Worm (Caenorhabditis elegans) whole organism, L3 larva: ENCODE results near the gene C07A12.7.

Source experiments
- R02D3.7 ChIP-seq: fragments of 150-350 bp; optimal IDR thresholded peaks from 2 replicates; lab custom pipeline; 2014; ENCODE audit warnings: missing biosample characterization, missing genetic modification characterization
- ZK546.5 ChIP-seq: sonication (generic microtip); optimal IDR thresholded peaks from 2 replicates; lab custom pipeline; 2017; ENCODE audit warnings: missing biosample characterization, missing genetic modification characterization
- aly-2 ChIP-seq: fragments of 150-350 bp; optimal IDR thresholded peaks from 2 replicates; lab custom pipeline; 2014; ENCODE audit warnings: missing biosample characterization, missing genetic modification characterization
- ama-1 ChIP-seq: fragments of 150-350 bp; optimal IDR thresholded peaks from 2 replicates; lab custom pipeline; 2018
- ceh-16 ChIP-seq: sonication (generic microtip); optimal IDR thresholded peaks from 2 replicates; lab custom pipeline; 2017; ENCODE audit warnings: missing biosample characterization, missing genetic modification characterization
- ceh-28 ChIP-seq: fragments of 150-350 bp; optimal IDR thresholded peaks from 2 replicates; lab custom pipeline; 2014; ENCODE audit warnings: missing biosample characterization, missing genetic modification reagents, missing genetic modification characterization
- ceh-82 ChIP-seq: fragments of 150-350 bp; optimal IDR thresholded peaks from 2 replicates; lab custom pipeline; 2014; ENCODE audit warnings: missing biosample characterization, missing genetic modification characterization
- egl-27 ChIP-seq: sonication (generic microtip); optimal IDR thresholded peaks from 4 replicates; lab custom pipeline; 2017; ENCODE audit warnings: missing biosample characterization, missing genetic modification reagents, missing genetic modification characterization
- egl-5 ChIP-seq: fragments of 150-350 bp; optimal IDR thresholded peaks from 2 replicates; lab custom pipeline; 2017; ENCODE audit warnings: missing biosample characterization, missing genetic modification reagents, missing genetic modification characterization, inconsistent platforms
- elt-1 ChIP-seq: fragments of 150-350 bp; optimal IDR thresholded peaks from 2 replicates; lab custom pipeline; 2014; ENCODE audit warnings: missing biosample characterization, missing genetic modification characterization
- elt-2 ChIP-seq: sonication (generic microtip); optimal IDR thresholded peaks from 2 replicates; lab custom pipeline; 2016; ENCODE audit warnings: missing genetic modification reagents, mild to moderate bottlenecking, missing genetic modification characterization, missing compliant biosample characterization
- elt-3 ChIP-seq, 3 experiments: fragments of 150-350 bp in 1 of 3; sonication (generic microtip) in 2 of 3; optimal IDR thresholded peaks; 2 replicates in 2 of 3; 4 replicates in 1 of 3; lab custom pipeline; 2014 to 2017; ENCODE audit warnings: missing biosample characterization in 3 of 3, missing genetic modification characterization in 3 of 3
- fkh-2 ChIP-seq: fragments of 150-350 bp; optimal IDR thresholded peaks from 2 replicates; lab custom pipeline; 2014; ENCODE audit warnings: missing biosample characterization, missing genetic modification reagents, missing genetic modification characterization
- fos-1 ChIP-seq: fragments of 150-350 bp; optimal IDR thresholded peaks from 2 replicates; lab custom pipeline; 2014; ENCODE audit warnings: missing biosample characterization, missing genetic modification characterization
- hmg-11 ChIP-seq: sonication (generic microtip); optimal IDR thresholded peaks from 2 replicates; lab custom pipeline; 2016; ENCODE audit warnings: missing genetic modification characterization, missing compliant biosample characterization
- jun-1 ChIP-seq: fragments of 150-350 bp; optimal IDR thresholded peaks from 2 replicates; lab custom pipeline; 2014; ENCODE audit warnings: missing biosample characterization, missing genetic modification reagents, missing genetic modification characterization
- lin-15B ChIP-seq: fragments of 150-350 bp; optimal IDR thresholded peaks from 2 replicates; lab custom pipeline; 2014; ENCODE audit warnings: missing biosample characterization, missing genetic modification characterization
- lin-39 ChIP-seq: fragments of 150-350 bp; optimal IDR thresholded peaks from 2 replicates; lab custom pipeline; 2018; ENCODE audit warnings: missing biosample characterization, missing genetic modification reagents, missing genetic modification characterization
- lsy-12 ChIP-seq: sonication (generic microtip); optimal IDR thresholded peaks from 2 replicates; lab custom pipeline; 2016; ENCODE audit warnings: mild to moderate bottlenecking, missing genetic modification characterization, missing compliant biosample characterization
- mdl-1 ChIP-seq: fragments of 150-350 bp; optimal IDR thresholded peaks from 2 replicates; lab custom pipeline; 2014; ENCODE audit warnings: missing biosample characterization, missing genetic modification characterization
- mml-1 ChIP-seq: fragments of 150-350 bp; sonication (generic microtip); optimal IDR thresholded peaks from 3 replicates; lab custom pipeline; 2014; ENCODE audit warnings: missing biosample characterization, missing genetic modification characterization
- nfya-1 ChIP-seq: sonication (generic microtip); optimal IDR thresholded peaks from 2 replicates; lab custom pipeline; 2017; ENCODE audit warnings: missing genetic modification characterization, mild to moderate bottlenecking, missing compliant biosample characterization, antibody characterized with exemption, moderate library complexity; ENCODE audit not compliant: insufficient read depth
- nhr-11 ChIP-seq: fragments of 150-350 bp; optimal IDR thresholded peaks from 2 replicates; lab custom pipeline; 2014; ENCODE audit warnings: missing biosample characterization, missing genetic modification characterization
- nhr-12 ChIP-seq: fragments of 150-350 bp; optimal IDR thresholded peaks from 2 replicates; lab custom pipeline; 2014; ENCODE audit warnings: missing biosample characterization, missing genetic modification characterization
- nhr-23 ChIP-seq: fragments of 150-350 bp; optimal IDR thresholded peaks from 2 replicates; lab custom pipeline; 2014; ENCODE audit warnings: missing biosample characterization, missing genetic modification reagents, missing genetic modification characterization
- nhr-237 ChIP-seq: fragments of 150-350 bp; optimal IDR thresholded peaks from 2 replicates; lab custom pipeline; 2014; ENCODE audit warnings: missing biosample characterization, missing genetic modification characterization
- nhr-25 ChIP-seq: sonication (generic microtip); optimal IDR thresholded peaks from 2 replicates; lab custom pipeline; 2017; ENCODE audit warnings: missing biosample characterization, missing genetic modification characterization
- nhr-43 ChIP-seq: sonication (generic microtip); optimal IDR thresholded peaks from 2 replicates; lab custom pipeline; 2016; ENCODE audit warnings: mild to moderate bottlenecking, missing genetic modification characterization, missing compliant biosample characterization; ENCODE audit not compliant: poor library complexity, severe bottlenecking
- nhr-67 ChIP-seq: fragments of 150-350 bp; optimal IDR thresholded peaks from 2 replicates; lab custom pipeline; 2014; ENCODE audit warnings: missing biosample characterization, missing genetic modification characterization
- pha-4 ChIP-seq: fragments of 150-350 bp; optimal IDR thresholded peaks from 2 replicates; lab custom pipeline; 2014; ENCODE audit warnings: missing biosample characterization, missing genetic modification reagents, missing genetic modification characterization
- snpc-4 ChIP-seq: fragments of 150-350 bp; optimal IDR thresholded peaks from 2 replicates; lab custom pipeline; 2014; ENCODE audit warnings: missing biosample characterization, missing genetic modification characterization
- unc-39 ChIP-seq: sonication (generic microtip); optimal IDR thresholded peaks from 4 replicates; lab custom pipeline; 2017; ENCODE audit warnings: missing biosample characterization, missing genetic modification characterization
- unc-62 ChIP-seq: fragments of 150-350 bp; sonication (generic microtip); optimal IDR thresholded peaks from 4 replicates; lab custom pipeline; 2014; ENCODE audit warnings: missing biosample characterization, missing genetic modification reagents, missing genetic modification characterization

The C07A12.7 gene

DNA sequence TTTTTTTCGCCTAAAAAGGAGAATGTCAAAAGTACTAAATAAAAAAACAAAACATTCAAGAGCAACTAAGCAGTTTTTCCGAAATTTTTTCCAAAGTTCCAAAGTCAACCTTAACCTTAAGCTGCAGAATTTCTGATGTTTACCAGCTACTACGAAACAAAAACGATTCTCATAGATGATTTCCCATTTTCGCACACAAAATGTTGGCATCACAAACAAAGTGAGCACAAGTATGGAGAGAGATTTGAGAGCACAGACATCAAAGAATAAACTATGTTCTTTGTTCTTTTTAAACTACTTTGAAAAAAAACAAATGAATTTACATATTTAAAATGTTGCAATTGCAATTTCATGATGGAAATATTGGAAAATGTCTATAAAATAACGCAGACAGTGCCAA, 1.4 kb upstream of the C07A12.7 start:
- TF ChIP-seq aly-2 = no peak
- peak; percentile 60 for TF ChIP-seq pha-4

- TF ChIP-seq nhr-23 (tag; lab: Kevin White, UChicago) (no peak), nfya-1 (tag; lab: Kevin White, UChicago) (peak; percentile 31), nhr-43 (tag; lab: Kevin White, UChicago) (no peak)
These were observed 778 bp downstream of the C07A12.7 start for ce11 chrX:4521166-4521565.

DNA sequence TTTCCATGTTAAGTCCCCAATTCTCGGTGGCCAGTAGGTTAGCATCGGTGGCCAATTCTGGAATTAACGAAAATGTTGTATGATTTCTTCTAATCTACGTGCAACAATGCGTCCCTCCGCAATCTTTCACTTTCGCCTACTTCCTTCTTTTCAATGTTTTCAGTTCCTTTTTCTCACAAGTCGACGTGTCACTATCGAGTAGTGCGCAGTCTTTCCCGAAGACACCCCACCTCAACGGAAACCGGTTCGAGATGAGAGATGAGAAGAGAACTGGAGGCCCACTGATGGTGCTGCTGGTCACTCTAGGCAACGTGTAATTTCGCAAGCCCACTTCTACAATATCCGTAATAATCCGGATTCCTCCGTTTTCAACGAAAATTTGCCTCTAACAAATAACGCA, 2.0 kb downstream of the C07A12.7 start:
- TF ChIP-seq nhr-43 (tag; lab: Kevin White, UChicago) (peak; percentile 79), lsy-12 (tag; lab: Kevin White, UChicago) (peak; percentile 27), elt-3 (tag; optimal IDR thresholded peaks at IDR 0.05; lab: Kevin White, UChicago) (peak in 1 of 3 experiments; percentile 54), nhr-23 (tag; lab: Kevin White, UChicago) (peak; percentile 91), ama-1 (lab: Kevin White, UChicago) (no peak), unc-62 (GFP tag; lab: Kevin White, UChicago) (peak; percentile 39), nhr-25 (tag; lab: Kevin White, UChicago) (peak; percentile 71), ceh-28 (tag; lab: Kevin White, UChicago) (peak; percentile 33), nfya-1 (tag; lab: Kevin White, UChicago) (peak; percentile 42), mdl-1 (tag; lab: Kevin White, UChicago) (no peak), R02D3.7 (tag; lab: Kevin White, UChicago) (no peak)

DNA sequence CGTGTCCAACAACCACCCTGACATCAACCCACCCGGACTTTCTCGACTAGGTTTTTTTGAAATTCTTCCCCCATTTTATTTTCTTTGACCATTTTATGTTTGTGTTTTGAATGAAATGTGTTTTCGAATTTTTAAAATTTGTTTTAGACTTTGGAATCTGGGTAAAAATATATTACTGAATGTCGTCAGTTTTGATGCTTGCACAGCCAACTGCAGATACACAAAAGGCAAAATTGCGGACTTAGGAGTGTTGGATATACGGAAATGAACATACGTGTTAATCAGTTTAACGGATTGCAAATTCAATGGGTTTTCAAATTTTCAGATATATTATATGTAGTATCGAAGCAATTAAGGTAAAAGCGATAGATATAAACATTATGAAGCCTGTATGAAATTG, 5.2 kb downstream of the C07A12.7 start:
- TF ChIP-seq aly-2 = no peak
- no peak for TF ChIP-seq elt-1 (tag; lab: Kevin White, UChicago)
- peak; percentile 62 for TF ChIP-seq nfya-1 (tag; lab: Kevin White, UChicago)
- peak; percentile 29 for TF ChIP-seq pha-4
- no peak for TF ChIP-seq unc-62 (GFP tag; lab: Kevin White, UChicago)
- no peak for TF ChIP-seq snpc-4 (tag; lab: Kevin White, UChicago)
- no peak for TF ChIP-seq fos-1 (tag; lab: Kevin White, UChicago)
- no peak for TF ChIP-seq ZK546.5 (tag; lab: Kevin White, UChicago)
- no peak for TF ChIP-seq lin-39 (tag; lab: Kevin White, UChicago)
- no peak for TF ChIP-seq nhr-237 (tag; lab: Kevin White, UChicago)
- TF ChIP-seq hmg-11 (tag; lab: Kevin White, UChicago) = no peak
- TF ChIP-seq elt-2 (tag; lab: Kevin White, UChicago) = peak; percentile 2
- TF ChIP-seq nhr-12 (tag; lab: Kevin White, UChicago) = no peak

DNA sequence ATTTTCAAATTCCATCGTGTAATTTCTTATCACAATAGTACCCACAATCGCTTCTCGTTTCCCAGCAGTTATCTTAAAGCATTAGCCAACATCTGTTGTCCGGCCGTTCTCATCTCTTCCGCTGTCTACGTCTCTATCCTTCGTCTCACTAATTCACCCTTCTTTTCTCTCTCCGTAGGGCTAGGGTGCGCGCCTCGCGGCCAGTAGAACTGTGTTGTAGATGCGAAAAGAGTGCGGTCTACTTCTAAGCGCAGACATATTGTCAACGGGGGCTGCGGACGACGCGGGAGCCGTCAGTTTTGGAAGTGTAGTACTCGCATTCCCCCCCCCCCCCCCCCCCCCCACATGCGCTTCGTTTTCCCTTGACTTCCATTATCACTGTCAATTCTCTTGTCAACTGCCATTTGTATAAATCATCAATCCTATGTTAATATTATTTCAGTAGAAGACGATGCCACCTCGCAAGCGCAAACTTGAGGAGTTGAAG, 8.2 kb downstream of the C07A12.7 start, which contains the start of gene spr-3:
Gene spr-3 (plus strand): TSS at position 437 of the 487 bp plus-strand sequence.
- TF ChIP-seq egl-27 (tag; lab: Kevin White, UChicago) = no peak
- TF ChIP-seq ceh-16 (tag; lab: Kevin White, UChicago) = no peak
- no peak for TF ChIP-seq jun-1
- TF ChIP-seq snpc-4 (tag; lab: Kevin White, UChicago) = peak; percentile 45
- TF ChIP-seq nfya-1 (tag; lab: Kevin White, UChicago) = peak; percentile 46
- TF ChIP-seq fos-1 (tag; lab: Kevin White, UChicago) = no peak
- no peak for TF ChIP-seq aly-2
- no peak for TF ChIP-seq ama-1 (lab: Kevin White, UChicago)
- no peak for TF ChIP-seq mdl-1 (tag; lab: Kevin White, UChicago)
- peak; percentile 11 for TF ChIP-seq nhr-25 (tag; lab: Kevin White, UChicago)
- no peak for TF ChIP-seq unc-62 (GFP tag; lab: Kevin White, UChicago)
- no peak for TF ChIP-seq egl-5 (tag; lab: Kevin White, UChicago)
- peak; percentile 0 for TF ChIP-seq hmg-11 (tag; lab: Kevin White, UChicago)
- peak; percentile 20 for TF ChIP-seq elt-2 (tag; lab: Kevin White, UChicago)

- no peak for TF ChIP-seq mml-1
- no peak for TF ChIP-seq nhr-67 (tag; lab: Kevin White, UChicago)
- TF ChIP-seq elt-3 (tag; optimal IDR thresholded peaks at IDR 0.05; lab: Kevin White, UChicago) = no peak
- TF ChIP-seq hmg-11 (tag; lab: Kevin White, UChicago) = no peak
- TF ChIP-seq ZK546.5 (tag; lab: Kevin White, UChicago) = no peak
- TF ChIP-seq lin-15B (tag; lab: Kevin White, UChicago) = no peak
- TF ChIP-seq R02D3.7 (tag; lab: Kevin White, UChicago) = no peak
- TF ChIP-seq nhr-11 (tag; lab: Kevin White, UChicago) = no peak
- TF ChIP-seq unc-39 = no peak
- TF ChIP-seq ceh-82 = no peak
- TF ChIP-seq fkh-2 = no peak
- TF ChIP-seq jun-1 = no peak
- TF ChIP-seq nfya-1 (tag; lab: Kevin White, UChicago) = no peak
These were observed 13.7 kb downstream of the C07A12.7 start, which contains the start of gene rhi-1 for ce11 chrX:4508209-4508608. TSS of gene rhi-1 (plus strand) at chrX:4508509.
